Worm (Caenorhabditis elegans) whole organism, L4 larva: ENCODE measurements around the gene C18D11.3.

ENCODE experiments used
- F37D6.2 ChIP-seq: sonication (generic microtip); optimal IDR thresholded peaks from 2 replicates; lab custom pipeline; 2016; ENCODE audit warnings: mild to moderate bottlenecking, missing genetic modification characterization, missing compliant biosample characterization
- R02D3.7 ChIP-seq: fragments of 150-350 bp; sonication (generic microtip); optimal IDR thresholded peaks from 3 replicates; lab custom pipeline; 2014; ENCODE audit warnings: missing biosample characterization, missing genetic modification characterization
- Y105C5A.15 ChIP-seq: fragments of 200-800 bp; sonication (Bioruptor generic); IDR thresholded peaks from 2 replicates; pipeline ENCODE4 v1.3.6; 2022; ENCODE audit warnings: missing genetic modification characterization, missing compliant biosample characterization
- Y48G9A.11 ChIP-seq: fragments of 200-800 bp; sonication (Bioruptor generic); IDR thresholded peaks from 2 replicates; pipeline ENCODE4 v1.3.6; 2022; ENCODE audit warnings: missing genetic modification reagents, missing genetic modification characterization, missing compliant biosample characterization
- ZK337.2 ChIP-seq: fragments of 200-800 bp; sonication (Bioruptor generic); IDR thresholded peaks from 2 replicates; pipeline ENCODE4 v1.3.6; 2022; ENCODE audit warnings: missing genetic modification reagents, missing genetic modification characterization, missing compliant biosample characterization
- aha-1 ChIP-seq: fragments of 150-350 bp; peaks from one replicate; lab custom pipeline; 2014; ENCODE audit warnings: missing biosample characterization, missing genetic modification characterization
- ama-1 ChIP-seq: fragments of 150-350 bp; optimal IDR thresholded peaks from 2 replicates; lab custom pipeline; 2014; ENCODE audit warnings: inconsistent platforms, mixed read lengths
- ceh-20 ChIP-seq: fragments of 200-800 bp; sonication (Bioruptor generic); IDR thresholded peaks from 2 replicates; pipeline ENCODE4 v1.3.6; 2022; ENCODE audit warnings: missing genetic modification reagents, missing genetic modification characterization, missing compliant biosample characterization
- ceh-82 ChIP-seq: sonication (generic microtip); optimal IDR thresholded peaks from 2 replicates; lab custom pipeline; 2017; ENCODE audit warnings: missing biosample characterization, missing genetic modification characterization
- cey-2 ChIP-seq: sonication (generic microtip); optimal IDR thresholded peaks from 3 replicates; lab custom pipeline; 2017; ENCODE audit warnings: missing genetic modification characterization, mild to moderate bottlenecking, missing compliant biosample characterization, antibody characterized with exemption, borderline replicate concordance; ENCODE audit not compliant: insufficient read depth
- daf-12 ChIP-seq: fragments of 150-350 bp; optimal IDR thresholded peaks from 2 replicates; lab custom pipeline; 2014; ENCODE audit warnings: missing biosample characterization, missing genetic modification reagents, missing genetic modification characterization
- dmd-6 ChIP-seq: fragments of 200-800 bp; sonication (Bioruptor generic); IDR thresholded peaks from 2 replicates; pipeline ENCODE4 v1.3.6; 2022; ENCODE audit warnings: missing genetic modification reagents, missing genetic modification characterization, missing compliant biosample characterization
- dmd-8 ChIP-seq: fragments of 200-800 bp; sonication (Bioruptor generic); IDR thresholded peaks from 2 replicates; pipeline ENCODE4 v1.3.6; 2022; ENCODE audit warnings: missing genetic modification characterization, missing compliant biosample characterization
- dmd-9 ChIP-seq: fragments of 200-800 bp; sonication (Bioruptor generic); IDR thresholded peaks from 2 replicates; pipeline ENCODE4 v1.3.6; 2022; ENCODE audit warnings: missing genetic modification reagents, missing genetic modification characterization, missing compliant biosample characterization
- egl-43 ChIP-seq: fragments of 200-800 bp; sonication (Bioruptor generic); IDR thresholded peaks from 2 replicates; pipeline ENCODE4 v1.3.6; 2022; ENCODE audit warnings: missing genetic modification reagents, missing genetic modification characterization, missing compliant biosample characterization
- gei-8 ChIP-seq: fragments of 200-800 bp; sonication (Bioruptor generic); optimal IDR thresholded peaks from 2 replicates; lab custom pipeline; 2018; ENCODE audit warnings: mild to moderate bottlenecking, missing genetic modification characterization, missing compliant biosample characterization
- hlh-11 ChIP-seq: fragments of 200-800 bp; sonication (Bioruptor generic); optimal IDR thresholded peaks from 2 replicates; lab custom pipeline; 2018; ENCODE audit warnings: mild to moderate bottlenecking, missing genetic modification characterization, missing compliant biosample characterization
- hlh-30 ChIP-seq: sonication (generic microtip); optimal IDR thresholded peaks from 2 replicates; lab custom pipeline; 2017; ENCODE audit warnings: antibody characterized with exemption, mild to moderate bottlenecking, missing genetic modification characterization, missing compliant biosample characterization; ENCODE audit not compliant: insufficient read depth
- hmg-1.1 ChIP-seq: fragments of 200-800 bp; sonication (Bioruptor generic); IDR thresholded peaks from 2 replicates; pipeline ENCODE4 v1.3.6; 2022; ENCODE audit warnings: missing genetic modification reagents, missing genetic modification characterization, missing compliant biosample characterization
- lin-29 ChIP-seq: fragments of 200-800 bp; sonication (Bioruptor generic); IDR thresholded peaks from 2 replicates; pipeline ENCODE4 v1.3.6; 2022; ENCODE audit warnings: missing genetic modification reagents, missing genetic modification characterization, missing compliant biosample characterization
- lir-3 ChIP-seq: sonication (generic microtip); optimal IDR thresholded peaks from 2 replicates; lab custom pipeline; 2016; ENCODE audit warnings: mild to moderate bottlenecking, missing genetic modification characterization, missing compliant biosample characterization
- madf-5 ChIP-seq, 2 experiments: fragments of 200-800 bp; sonication (Bioruptor generic); IDR thresholded peaks; 2 replicates each; pipeline ENCODE4 v1.3.6; 2022; ENCODE audit warnings: missing compliant biosample characterization in 2 of 2, missing genetic modification characterization in 2 of 2
- mdl-1 ChIP-seq, 2 experiments: fragments of 150-350 bp in 1 of 2; sonication (generic microtip) in 1 of 2; optimal IDR thresholded peaks; 2 replicates each; lab custom pipeline; 2014 to 2017; ENCODE audit warnings: missing biosample characterization in 2 of 2, missing genetic modification characterization in 2 of 2
- mes-2 ChIP-seq: sonication (generic microtip); optimal IDR thresholded peaks from 2 replicates; lab custom pipeline; 2016; ENCODE audit warnings: missing genotype, mild to moderate bottlenecking, missing genetic modification characterization, missing compliant biosample characterization; ENCODE audit not compliant: poor library complexity, severe bottlenecking
- mxl-2 ChIP-seq: fragments of 200-800 bp; sonication (Bioruptor generic); conservative IDR thresholded peaks from 2 replicates; pipeline ENCODE4 v1.3.6; 2022; ENCODE audit warnings: missing genetic modification reagents, missing genetic modification characterization, missing compliant biosample characterization
- mxl-3 ChIP-seq: fragments of 200-800 bp; sonication (Bioruptor generic); optimal IDR thresholded peaks from 2 replicates; lab custom pipeline; 2018; ENCODE audit warnings: mild to moderate bottlenecking, missing genetic modification characterization, missing compliant biosample characterization
- nhr-11 ChIP-seq: fragments of 150-350 bp; optimal IDR thresholded peaks from 2 replicates; lab custom pipeline; 2014; ENCODE audit warnings: missing biosample characterization, missing genetic modification characterization
- pqm-1 ChIP-seq: sonication (generic microtip); optimal IDR thresholded peaks from 2 replicates; lab custom pipeline; 2017; ENCODE audit warnings: missing biosample characterization, missing genetic modification characterization
- rbr-2 ChIP-seq: sonication (generic microtip); optimal IDR thresholded peaks from 2 replicates; lab custom pipeline; 2016; ENCODE audit warnings: missing genotype, missing genetic modification characterization, missing compliant biosample characterization
- set-16 ChIP-seq: fragments of 200-800 bp; sonication (Bioruptor generic); IDR thresholded peaks from 2 replicates; pipeline ENCODE4 v1.3.6; 2022; ENCODE audit warnings: missing genetic modification reagents, missing genetic modification characterization, missing compliant biosample characterization
- snpc-1.2 ChIP-seq: fragments of 200-800 bp; sonication (Bioruptor generic); IDR thresholded peaks from 2 replicates; pipeline ENCODE4 v1.3.6; 2022; ENCODE audit warnings: missing genetic modification reagents, missing genetic modification characterization, missing compliant biosample characterization
- snpc-4 ChIP-seq: fragments of 150-350 bp; optimal IDR thresholded peaks from 2 replicates; lab custom pipeline; 2014; ENCODE audit warnings: missing biosample characterization, missing genetic modification characterization
- tag-97 ChIP-seq: fragments of 200-800 bp; sonication (Bioruptor generic); IDR thresholded peaks from 2 replicates; pipeline ENCODE4 v1.3.6; 2022; ENCODE audit warnings: missing genetic modification characterization, missing compliant biosample characterization
- unc-62 ChIP-seq, 3 experiments: fragments of 150-350 bp in 1 of 3; sonication (generic microtip); optimal IDR thresholded peaks in 2 of 3; peaks in 1 of 3; 1 replicate in 1 of 3; 2 replicates in 2 of 3; lab custom pipeline; 2014 to 2017; ENCODE audit warnings: missing biosample characterization in 3 of 3, missing genetic modification characterization in 3 of 3, missing genetic modification reagents in 3 of 3, missing genotype in 1 of 3
- vab-7 ChIP-seq: fragments of 200-800 bp; sonication (Bioruptor generic); IDR thresholded peaks from 2 replicates; pipeline ENCODE4 v1.3.6; 2022; ENCODE audit warnings: missing genetic modification reagents, missing genetic modification characterization, missing compliant biosample characterization
- zfp-2 ChIP-seq: sonication (generic microtip); optimal IDR thresholded peaks from 2 replicates; lab custom pipeline; 2016; ENCODE audit warnings: mild to moderate bottlenecking, missing genetic modification characterization, missing compliant biosample characterization

C18D11.3 gene

ce11 chrIII:11848317-11848716 is 25.1 kb downstream of the C18D11.3 start:
- TF ChIP-seq dmd-6 (GFP tag; lab: Robert Waterston, UW) (0 out of 2 replicates have a peak, but pooled peaks have one; percentile 5), mes-2 (tag; lab: Kevin White, UChicago) (peak; percentile 47), daf-12 (tag; lab: Kevin White, UChicago) (no peak), vab-7 (0 out of 2 replicates have a peak, but pooled peaks have one; percentile 16), rbr-2 (tag; lab: Kevin White, UChicago) (no peak), gei-8 (no peak), zfp-2 (tag; lab: Kevin White, UChicago) (no peak), set-16 (0 out of 2 replicates have a peak, but pooled peaks have one; percentile 19)

DNA sequence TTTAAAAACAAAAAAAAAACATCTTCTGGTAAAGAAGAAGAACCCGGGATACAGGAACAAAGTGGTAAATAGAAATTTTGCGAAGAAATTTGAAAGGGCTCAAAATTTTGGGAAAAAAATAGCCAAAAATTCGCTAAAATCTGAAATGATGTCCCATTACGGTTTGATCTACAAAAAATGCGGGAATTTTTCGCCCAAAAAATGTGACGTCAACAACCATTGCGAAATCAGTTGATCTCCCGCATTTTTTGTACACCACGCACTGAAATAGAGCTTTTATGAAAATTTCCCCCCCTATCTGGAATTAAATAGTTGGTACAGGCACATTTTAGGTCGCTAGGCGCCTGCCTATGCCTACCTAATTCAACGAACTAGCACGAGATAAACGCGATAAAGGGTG is 26.3 kb downstream of the C18D11.3 start:
- TF ChIP-seq egl-43 (GFP tag; lab: Robert Waterston, UW) (no peak), aha-1 (tag; lab: Kevin White, UChicago) (peak; percentile 68), mxl-2 (GFP tag; lab: Robert Waterston, UW) (0 out of 2 replicates have a peak, but pooled peaks have one; percentile 10)

- TF ChIP-seq unc-62 (GFP tag; optimal IDR thresholded peaks at IDR 0.05 in 1 of 2; lab: Kevin White, UChicago): peak in 1 of 2 experiments; percentile 73
- TF ChIP-seq unc-62 (tag; optimal IDR thresholded peaks at IDR 0.05; lab: Kevin White, UChicago): no peak
- TF ChIP-seq set-16: peak; percentile 48
- TF ChIP-seq snpc-1.2 (GFP tag; lab: Robert Waterston, UW): no peak
Measured at ce11 chrIII:11853533-11853932, 30.3 kb downstream of the C18D11.3 start.

DNA sequence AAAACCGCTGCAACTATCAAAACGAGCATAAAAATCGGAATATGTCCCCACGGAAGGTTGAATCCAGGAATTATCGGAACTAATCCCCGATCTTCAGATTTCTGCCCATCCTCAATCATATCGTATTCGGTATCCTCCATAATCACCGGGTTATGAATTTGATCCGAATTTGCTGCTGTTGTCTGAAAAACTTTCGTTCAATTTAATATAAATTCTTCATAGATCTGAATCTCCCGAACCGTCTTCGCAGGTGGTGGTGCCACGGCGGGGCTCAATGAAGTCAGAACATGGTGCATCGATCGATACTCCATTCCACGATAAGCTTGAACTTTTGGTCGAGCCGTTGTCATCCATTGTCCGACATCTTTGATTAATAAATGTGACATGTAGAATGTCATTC is 33.6 kb downstream of the C18D11.3 start:
- TF ChIP-seq snpc-4: no peak
- TF ChIP-seq tag-97 (GFP tag; lab: Robert Waterston, UW): no peak
- no peak for TF ChIP-seq pqm-1 (tag; lab: Kevin White, UChicago)
- no peak for TF ChIP-seq ceh-20 (GFP tag; lab: Robert Waterston, UW)
- no peak for TF ChIP-seq lin-29
- no peak for TF ChIP-seq nhr-11
- TF ChIP-seq Y105C5A.15 (GFP tag; lab: Robert Waterston, UW): no peak
- no peak for TF ChIP-seq Y48G9A.11 (GFP tag; lab: Robert Waterston, UW)
- no peak for TF ChIP-seq mxl-3
- no peak for TF ChIP-seq hlh-11 (tag; lab: Kevin White, UChicago)
- no peak for TF ChIP-seq hlh-30 (tag; lab: Kevin White, UChicago)
- no peak for TF ChIP-seq ceh-82 (tag; lab: Kevin White, UChicago)
- no peak for TF ChIP-seq mxl-2 (GFP tag; lab: Robert Waterston, UW)
- no peak for TF ChIP-seq dmd-9
- TF ChIP-seq cey-2: no peak
- TF ChIP-seq aha-1 (tag; lab: Kevin White, UChicago): no peak
- TF ChIP-seq, all 104 proteins: peak for 0

ce11 chrIII:11861123-11861522 is 37.9 kb downstream of the C18D11.3 start:
- TF ChIP-seq hmg-1.1 (GFP tag; lab: Robert Waterston, UW) (no peak), ama-1 (lab: Kevin White, UChicago) (no peak), F37D6.2 (tag; lab: Kevin White, UChicago) (no peak), dmd-8 (no peak), mdl-1 (tag; optimal IDR thresholded peaks at IDR 0.05; lab: Kevin White, UChicago) (no peak), lir-3 (no peak), ZK337.2 (GFP tag; lab: Robert Waterston, UW) (no peak), pqm-1 (tag; lab: Kevin White, UChicago) (no peak), R02D3.7 (no peak), unc-62 (GFP tag; optimal IDR thresholded peaks at IDR 0.05 in 1 of 2; lab: Kevin White, UChicago) (no peak), unc-62 (tag; optimal IDR thresholded peaks at IDR 0.05; lab: Kevin White, UChicago) (no peak), madf-5 (GFP tag; IDR thresholded peaks at IDR 0.05; lab: Robert Waterston, UW) (no peak)
